Worm (Caenorhabditis elegans): ENCODE measurements around the gene dsl-7.

dsl-7 gene

DNA sequence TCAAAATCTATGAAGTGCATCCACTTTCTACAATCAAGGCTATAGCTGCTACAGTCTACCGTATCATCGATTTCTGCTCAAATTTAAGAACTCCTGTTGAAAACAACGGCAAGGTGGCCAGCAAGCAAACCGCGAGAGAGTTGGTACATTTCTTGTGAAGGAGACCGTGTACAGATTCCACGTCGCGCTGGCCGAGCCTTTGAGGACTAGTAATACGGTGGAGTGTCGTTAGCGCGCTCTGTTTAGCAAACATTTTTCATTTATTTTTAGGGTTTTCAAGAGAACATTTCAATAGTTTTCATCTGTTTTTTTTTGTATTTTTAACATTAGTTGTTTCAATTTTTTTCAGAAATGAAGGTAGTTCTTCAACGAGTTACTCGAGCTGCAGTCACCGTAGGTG lies 40.7 kb upstream of the dsl-7 start, which contains the start of gene pqn-68 (continued):
- TF ChIP-seq ztf-28 (GFP tag; IDR thresholded peaks at IDR 0.05) (no peak), dox-1 (GFP tag; IDR thresholded peaks at IDR 0.05) (no peak), akir-1 (GFP tag; optimal IDR thresholded peaks at IDR 0.05) (no peak), repo-1 (tag; optimal IDR thresholded peaks at IDR 0.05) (no peak), Y79H2A.3 (GFP tag; conservative IDR thresholded peaks at IDR 0.05) (no peak), egl-44 (GFP tag; IDR thresholded peaks at IDR 0.05) (no peak), B0035.1 (tag; optimal IDR thresholded peaks at IDR 0.05) (no peak), C06A6.2 (GFP tag; conservative IDR thresholded peaks at IDR 0.05) (no peak)

DNA sequence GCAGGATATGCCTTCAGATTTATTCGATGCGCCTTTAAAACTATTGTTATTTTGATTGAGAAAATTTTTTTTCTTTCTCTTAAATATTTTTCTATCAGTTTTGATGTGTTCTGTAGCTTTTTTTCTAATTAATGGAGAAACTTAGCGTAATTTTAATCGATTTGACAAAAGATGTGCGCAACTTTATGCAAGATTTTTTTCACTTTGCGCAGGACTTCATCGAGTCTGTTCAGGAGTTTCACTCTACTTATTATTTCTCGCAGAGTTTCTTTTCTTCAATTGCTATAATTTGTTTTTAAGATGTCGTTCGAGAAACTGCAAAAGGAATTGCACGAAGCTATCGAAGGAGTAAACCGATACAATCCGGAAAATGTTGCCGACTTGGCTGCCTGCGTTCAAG lies 39.2 kb upstream of the dsl-7 start, which contains the start of gene eif-3.K:
TSS of gene eif-3.K (plus strand) at position 301 of the 400 bp plus-strand sequence.
- no peak for TF ChIP-seq tbx-9 (tag; optimal IDR thresholded peaks at IDR 0.05; ENCODE audit: borderline replicate concordance)
- TF ChIP-seq dpff-1 (tag; optimal IDR thresholded peaks at IDR 0.05), result no peak
- TF ChIP-seq hrde-1 (tag; optimal IDR thresholded peaks at IDR 0.05; ENCODE audit: borderline replicate concordance), result no peak
- TF ChIP-seq hsf-1 (GFP tag; IDR thresholded peaks at IDR 0.05), result no peak
- no peak for TF ChIP-seq lin-54 (GFP tag; optimal IDR thresholded peaks at IDR 0.05)
- no peak for TF ChIP-seq nhr-179 (tag; optimal IDR thresholded peaks at IDR 0.05)
- TF ChIP-seq bed-2 (GFP tag; IDR thresholded peaks at IDR 0.05), result no peak
- no peak for TF ChIP-seq atf-7 (tag; optimal IDR thresholded peaks at IDR 0.05)
- no peak for TF ChIP-seq akir-1 (GFP tag; optimal IDR thresholded peaks at IDR 0.05)
- TF ChIP-seq ztf-6 (GFP tag; IDR thresholded peaks at IDR 0.05), result no peak
- no peak for TF ChIP-seq ztf-26 (tag; optimal IDR thresholded peaks at IDR 0.05)
- TF ChIP-seq ama-1 (optimal IDR thresholded peaks at IDR 0.05), result no peak
- no peak for TF ChIP-seq ama-1 (GFP tag; optimal IDR thresholded peaks at IDR 0.05)
- TF ChIP-seq zim-3 (tag; optimal IDR thresholded peaks at IDR 0.05), result no peak

DNA sequence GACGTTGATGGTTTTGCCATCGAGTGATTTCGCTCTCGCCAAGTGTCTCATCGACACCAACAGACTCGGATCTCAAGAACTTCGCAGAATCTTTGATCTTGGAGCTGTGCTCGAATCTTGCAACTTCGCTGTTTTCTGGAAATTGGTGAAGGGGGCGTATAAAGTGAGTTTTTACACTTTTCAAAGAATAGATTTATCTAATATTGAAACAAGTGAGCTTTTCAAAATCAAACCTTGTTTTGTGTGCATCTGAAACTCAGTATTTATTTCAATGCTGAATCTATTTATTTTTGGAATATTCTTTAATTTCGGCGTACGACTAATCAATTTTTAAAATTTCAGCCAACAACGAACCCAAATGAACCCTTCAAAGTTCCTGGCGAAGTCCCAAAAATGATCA lies 38.7 kb upstream of the dsl-7 start:
- TF ChIP-seq egl-18 (GFP tag; IDR thresholded peaks at IDR 0.05) (no peak), chd-7 (tag; optimal IDR thresholded peaks at IDR 0.05) (no peak), pha-4 (tag; optimal IDR thresholded peaks at IDR 0.05) (no peak), madf-8 (GFP tag; conservative IDR thresholded peaks at IDR 0.05) (no peak), ceh-79 (tag; optimal IDR thresholded peaks at IDR 0.05) (no peak), ztf-3 (GFP tag; optimal IDR thresholded peaks at IDR 0.05) (no peak), lin-35 (GFP tag; optimal IDR thresholded peaks at IDR 0.05) (no peak), pbrm-1 (GFP tag; IDR thresholded peaks at IDR 0.05) (no peak), B0019.2 (GFP tag; conservative IDR thresholded peaks at IDR 0.05) (no peak), ets-4 (GFP tag; optimal IDR thresholded peaks at IDR 0.05) (no peak), lin-40 (tag; optimal IDR thresholded peaks at IDR 0.05) (no peak), lin-26 (GFP tag; IDR thresholded peaks at IDR 0.05) (no peak), ztf-22 (GFP tag; optimal IDR thresholded peaks at IDR 0.05) (no peak), F55B11.4 (tag; optimal IDR thresholded peaks at IDR 0.05; ENCODE audit: borderline replicate concordance, insufficient read depth) (no peak), hsf-1 (GFP tag; IDR thresholded peaks at IDR 0.05) (no peak), xnd-1 (tag; optimal IDR thresholded peaks at IDR 0.05) (no peak), ceh-40 (GFP tag; IDR thresholded peaks at IDR 0.05) (no peak), egl-44 (GFP tag; IDR thresholded peaks at IDR 0.05) (no peak), snpc-4 (GFP tag; optimal IDR thresholded peaks at IDR 0.05) (no peak), snpc-4 (tag; optimal IDR thresholded peaks at IDR 0.05) (no peak), tbp1 (GFP tag; optimal IDR thresholded peaks at IDR 0.05) (no peak)

All from whole organism, young adult.